Fruit fly (Drosophila melanogaster) whole organism, pupa: ENCODE measurements around the gene Ice2.

Experiments
- CG14655 ChIP-seq: fragments of 200-800 bp; sonication (Bioruptor generic); optimal IDR thresholded peaks from 3 replicates; lab custom pipeline; 2017; ENCODE audit warnings: mild to moderate bottlenecking, missing biosample characterization, missing genetic modification reagents, missing genetic modification characterization
- CG8159 ChIP-seq: fragments of 200-800 bp; sonication (Bioruptor generic); optimal IDR thresholded peaks from 3 replicates; lab custom pipeline; 2018; ENCODE audit warnings: missing biosample characterization, mild to moderate bottlenecking, missing genetic modification characterization, moderate library complexity
- CG9948 ChIP-seq: fragments of 200-800 bp; sonication (Bioruptor generic); optimal IDR thresholded peaks from 2 replicates; lab custom pipeline; 2018; ENCODE audit warnings: missing biosample characterization, mild to moderate bottlenecking, missing genetic modification characterization, moderate library complexity
- EcR ChIP-seq: fragments of 200-800 bp; sonication (Bioruptor generic); optimal IDR thresholded peaks from 3 replicates; lab custom pipeline; 2019; ENCODE audit warnings: missing biosample characterization, missing genetic modification characterization, mild to moderate bottlenecking, moderate library complexity, missing genetic modification reagents

dm6 chr3R:21133517-21133916 is 3.5 kb downstream of the Ice2 start, which contains the start of gene Trm7-34:
- TF ChIP-seq EcR (GFP tag; lab: Kevin White, UChicago) (no peak), CG14655 (GFP tag; lab: Kevin White, UChicago) (no peak), CG8159 (tag; lab: Kevin White, UChicago) (no peak), CG9948 (tag; lab: Kevin White, UChicago) (no peak)
